Worm (Caenorhabditis elegans): ENCODE results near the gene F14H8.2.

F14H8.2 gene

ce11 chrV:14993620-14994019 is 26.5 kb downstream of the F14H8.2 start, which contains the start of gene fil-1:
fil-1 (plus strand) TSS chrV:14993838.
- TF ChIP-seq pha-4 (tag; optimal IDR thresholded peaks at IDR 0.05) (peak; percentile 19), ztf-11 (tag; optimal IDR thresholded peaks at IDR 0.05) (no peak), egl-27 (tag; optimal IDR thresholded peaks at IDR 0.05) (no peak), elt-2 (tag; optimal IDR thresholded peaks at IDR 0.05) (peak; percentile 74), fkh-10 (GFP tag; optimal IDR thresholded peaks at IDR 0.05) (no peak), ceh-9 (tag; optimal IDR thresholded peaks at IDR 0.05) (no peak), nhr-67 (tag; optimal IDR thresholded peaks at IDR 0.05) (no peak), elt-1 (tag; optimal IDR thresholded peaks at IDR 0.05) (no peak), eor-1 (tag; optimal IDR thresholded peaks at IDR 0.05) (no peak)

ce11 chrV:14992627-14993117 is 27.5 kb downstream of the F14H8.2 start, which contains the start of gene T01C3.3:
T01C3.3 (minus strand) TSS chrV:14992677.
- TF ChIP-seq ztf-4 (tag; optimal IDR thresholded peaks at IDR 0.05) (no peak), zag-1 (tag; optimal IDR thresholded peaks at IDR 0.05) (no peak), egl-5 (tag; optimal IDR thresholded peaks at IDR 0.05) (no peak), mml-1 (tag; optimal IDR thresholded peaks at IDR 0.05) (no peak)

- TF ChIP-seq ceh-9 (tag; optimal IDR thresholded peaks at IDR 0.05) (no peak), ceh-82 (tag; optimal IDR thresholded peaks at IDR 0.05) (no peak), nhr-77 (tag; optimal IDR thresholded peaks at IDR 0.05) (no peak)
These were observed 28.6 kb downstream of the F14H8.2 start for ce11 chrV:14991489-14991888.

ce11 chrV:14990843-14991242 is 29.3 kb downstream of the F14H8.2 start, which contains the start of the genes cdt-2 and T01C3.2:
cdt-2 (minus strand) TSS chrV:14991126.
T01C3.2 (plus strand) TSS chrV:14991168.
- TF ChIP-seq lin-15B (tag; optimal IDR thresholded peaks at IDR 0.05) (peak; percentile 62), nhr-76 (tag; optimal IDR thresholded peaks at IDR 0.05) (no peak), mml-1 (tag; optimal IDR thresholded peaks at IDR 0.05) (no peak), hmg-11 (tag; optimal IDR thresholded peaks at IDR 0.05) (no peak), R02D3.7 (tag; optimal IDR thresholded peaks at IDR 0.05) (peak; percentile 91), skn-1 (tag; optimal IDR thresholded peaks at IDR 0.05) (no peak), ztf-4 (tag; optimal IDR thresholded peaks at IDR 0.05) (no peak), ztf-11 (tag; optimal IDR thresholded peaks at IDR 0.05) (no peak), nhr-25 (tag; optimal IDR thresholded peaks at IDR 0.05) (no peak), ceh-9 (tag; optimal IDR thresholded peaks at IDR 0.05) (no peak), eor-1 (tag; optimal IDR thresholded peaks at IDR 0.05) (no peak), fkh-2 (tag; optimal IDR thresholded peaks at IDR 0.05) (no peak), ama-1 (optimal IDR thresholded peaks at IDR 0.05) (no peak), fos-1 (tag; optimal IDR thresholded peaks at IDR 0.05) (no peak), nhr-23 (tag; optimal IDR thresholded peaks at IDR 0.05) (peak; percentile 10), sea-2 (GFP tag; optimal IDR thresholded peaks at IDR 0.05) (no peak), nfya-1 (tag; optimal IDR thresholded peaks at IDR 0.05; ENCODE audit: insufficient read depth) (no peak), pha-4 (tag; optimal IDR thresholded peaks at IDR 0.05) (peak; percentile 71), nhr-67 (tag; optimal IDR thresholded peaks at IDR 0.05) (no peak), aly-2 (tag; optimal IDR thresholded peaks at IDR 0.05) (no peak), elt-2 (tag; optimal IDR thresholded peaks at IDR 0.05) (no peak), ceh-82 (tag; optimal IDR thresholded peaks at IDR 0.05) (no peak), mdl-1 (tag; optimal IDR thresholded peaks at IDR 0.05) (no peak), ZK546.5 (tag; optimal IDR thresholded peaks at IDR 0.05) (no peak)

ce11 chrV:14984593-14984992 is 35.5 kb downstream of the F14H8.2 start, which contains the start of gene F02D8.4:
F02D8.4 (plus strand) TSS chrV:14984893.
- TF ChIP-seq snpc-4 (tag; optimal IDR thresholded peaks at IDR 0.05) (no peak), nhr-11 (tag; optimal IDR thresholded peaks at IDR 0.05) (no peak), pha-4 (tag; optimal IDR thresholded peaks at IDR 0.05) (no peak), ztf-11 (tag; optimal IDR thresholded peaks at IDR 0.05) (no peak), nhr-77 (tag; optimal IDR thresholded peaks at IDR 0.05) (no peak), nhr-25 (tag; optimal IDR thresholded peaks at IDR 0.05) (no peak), ztf-4 (tag; optimal IDR thresholded peaks at IDR 0.05) (no peak), ama-1 (optimal IDR thresholded peaks at IDR 0.05) (no peak), lin-15B (tag; optimal IDR thresholded peaks at IDR 0.05) (no peak), unc-62 (GFP tag; optimal IDR thresholded peaks at IDR 0.05) (no peak), ceh-16 (tag; optimal IDR thresholded peaks at IDR 0.05) (no peak), hmg-11 (tag; optimal IDR thresholded peaks at IDR 0.05) (no peak)
